Worm (Caenorhabditis elegans) whole organism, young adult: ENCODE measurements around the gene T20B12.5.

ENCODE experiments used
- B0336.3 ChIP-seq: fragments of 200-800 bp; sonication (Bioruptor generic); IDR thresholded peaks from 2 replicates; pipeline ENCODE4 v1.3.6; 2022; ENCODE audit warnings: missing genetic modification characterization, missing compliant biosample characterization
- C17E4.6 ChIP-seq: fragments of 200-800 bp; sonication (Bioruptor generic); IDR thresholded peaks from 2 replicates; pipeline ENCODE4 v1.3.6; 2022; ENCODE audit warnings: missing genetic modification reagents, missing genetic modification characterization, missing compliant biosample characterization
- F23B12.7 ChIP-seq: sonication (generic microtip); optimal IDR thresholded peaks from 2 replicates; lab custom pipeline; 2017; ENCODE audit warnings: missing genetic modification characterization, mild to moderate bottlenecking, missing compliant biosample characterization, antibody characterized with exemption, moderate library complexity; ENCODE audit not compliant: insufficient read depth
- F39B2.1 ChIP-seq: fragments of 200-800 bp; sonication (Bioruptor generic); IDR thresholded peaks from 2 replicates; pipeline ENCODE4 v1.3.6; 2022; ENCODE audit warnings: missing genetic modification reagents, missing genetic modification characterization, missing compliant biosample characterization
- F52B5.7 ChIP-seq: sonication (generic microtip); optimal IDR thresholded peaks from 2 replicates; lab custom pipeline; 2016; ENCODE audit warnings: mild to moderate bottlenecking, missing genetic modification characterization, missing compliant biosample characterization
- F55B11.4 ChIP-seq: sonication (generic microtip); optimal IDR thresholded peaks from 2 replicates; lab custom pipeline; 2016; ENCODE audit warnings: missing compliant biosample characterization, missing genetic modification characterization, borderline replicate concordance; ENCODE audit not compliant: insufficient read depth
- F57A8.1 ChIP-seq: fragments of 200-800 bp; sonication (Bioruptor generic); optimal IDR thresholded peaks from 2 replicates; lab custom pipeline; 2018; ENCODE audit warnings: mild to moderate bottlenecking, missing genetic modification characterization, moderate library complexity, missing compliant biosample characterization
- K11D2.4 ChIP-seq: fragments of 200-800 bp; sonication (Bioruptor generic); IDR thresholded peaks from 2 replicates; pipeline ENCODE4 v1.3.6; 2022; ENCODE audit warnings: missing genetic modification reagents, missing genetic modification characterization, missing compliant biosample characterization
- T26A5.8 ChIP-seq: sonication (generic microtip); optimal IDR thresholded peaks from 2 replicates; lab custom pipeline; 2016; ENCODE audit warnings: missing genetic modification characterization, missing compliant biosample characterization
- Y53F4B.3 ChIP-seq: fragments of 200-800 bp; sonication (Bioruptor generic); IDR thresholded peaks from 2 replicates; pipeline ENCODE4 v1.3.6; 2022; ENCODE audit warnings: missing genetic modification reagents, missing genetic modification characterization, missing compliant biosample characterization
- Y53G8AR.9 ChIP-seq: fragments of 200-800 bp; sonication (Bioruptor generic); conservative IDR thresholded peaks from 2 replicates; pipeline ENCODE4 v1.3.6; 2022; ENCODE audit warnings: missing genetic modification reagents, missing genetic modification characterization, missing compliant biosample characterization
- Y67H2A.10 ChIP-seq: fragments of 200-800 bp; sonication (Bioruptor generic); conservative IDR thresholded peaks from 2 replicates; pipeline ENCODE4 v1.3.6; 2022; ENCODE audit warnings: missing genetic modification reagents, missing genetic modification characterization, missing compliant biosample characterization
- Y79H2A.3 ChIP-seq: fragments of 200-800 bp; sonication (Bioruptor generic); conservative IDR thresholded peaks from 2 replicates; pipeline ENCODE4 v1.3.6; 2022; ENCODE audit warnings: missing genetic modification reagents, missing genetic modification characterization, missing compliant biosample characterization
- ZK185.1 ChIP-seq: sonication (generic microtip); optimal IDR thresholded peaks from 2 replicates; lab custom pipeline; 2016; ENCODE audit warnings: mild to moderate bottlenecking, missing genetic modification characterization, missing compliant biosample characterization; ENCODE audit not compliant: poor library complexity, severe bottlenecking
- atf-7 ChIP-seq: sonication (generic microtip); optimal IDR thresholded peaks from 2 replicates; lab custom pipeline; 2017; ENCODE audit warnings: mild to moderate bottlenecking, missing genetic modification characterization, missing compliant biosample characterization
- bed-1 ChIP-seq: fragments of 200-800 bp; sonication (Bioruptor generic); IDR thresholded peaks from 2 replicates; pipeline ENCODE4 v1.3.6; 2022; ENCODE audit warnings: missing genetic modification reagents, missing genetic modification characterization, missing compliant biosample characterization
- ceh-27 ChIP-seq: fragments of 200-800 bp; sonication (Bioruptor generic); optimal IDR thresholded peaks from 2 replicates; lab custom pipeline; 2018; ENCODE audit warnings: mild to moderate bottlenecking, missing genetic modification characterization, moderate library complexity, missing compliant biosample characterization
- ceh-58 ChIP-seq: fragments of 200-800 bp; sonication (Bioruptor generic); IDR thresholded peaks from 2 replicates; pipeline ENCODE4 v1.3.6; 2022; ENCODE audit warnings: missing genetic modification characterization, missing compliant biosample characterization
- ceh-79 ChIP-seq: sonication (generic microtip); optimal IDR thresholded peaks from 2 replicates; lab custom pipeline; 2017; ENCODE audit warnings: mild to moderate bottlenecking, missing genetic modification characterization, missing compliant biosample characterization
- chd-7 ChIP-seq: sonication (generic microtip); optimal IDR thresholded peaks from 2 replicates; lab custom pipeline; 2016; ENCODE audit warnings: mild to moderate bottlenecking, missing genetic modification characterization, moderate library complexity, missing compliant biosample characterization
- dox-1 ChIP-seq: fragments of 200-800 bp; sonication (Bioruptor generic); IDR thresholded peaks from 2 replicates; pipeline ENCODE4 v1.3.6; 2022; ENCODE audit warnings: missing genetic modification reagents, missing genetic modification characterization, missing compliant biosample characterization
- egrh-3 ChIP-seq: fragments of 200-800 bp; sonication (Bioruptor generic); IDR thresholded peaks from 2 replicates; pipeline ENCODE4 v1.3.6; 2022; ENCODE audit warnings: missing genetic modification reagents, missing genetic modification characterization, missing compliant biosample characterization
- ekl-4 ChIP-seq: fragments of 200-800 bp; sonication (Bioruptor generic); IDR thresholded peaks from 2 replicates; pipeline ENCODE4 v1.3.6; 2022; ENCODE audit warnings: missing genetic modification reagents, missing genetic modification characterization, missing compliant biosample characterization
- hlh-12 ChIP-seq: sonication (generic microtip); optimal IDR thresholded peaks from 2 replicates; lab custom pipeline; 2016; ENCODE audit warnings: missing genetic modification characterization, missing compliant biosample characterization
- hlh-26 ChIP-seq: fragments of 200-800 bp; sonication (Bioruptor generic); conservative IDR thresholded peaks from 2 replicates; pipeline ENCODE4 v1.3.6; 2022; ENCODE audit warnings: missing genetic modification reagents, missing genetic modification characterization, missing compliant biosample characterization
- let-607 ChIP-seq, 2 experiments: fragments of 200-800 bp in 1 of 2; sonication (Bioruptor generic) in 1 of 2; sonication (generic microtip) in 1 of 2; optimal IDR thresholded peaks; 2 replicates each; lab custom pipeline; 2016 to 2018; ENCODE audit warnings: mild to moderate bottlenecking in 2 of 2, missing compliant biosample characterization in 2 of 2, missing genetic modification characterization in 2 of 2, moderate library complexity in 2 of 2, missing genotype in 1 of 2
- lin-40 ChIP-seq: sonication (generic microtip); optimal IDR thresholded peaks from 2 replicates; lab custom pipeline; 2016; ENCODE audit warnings: missing genetic modification characterization, mild to moderate bottlenecking, missing compliant biosample characterization, missing genotype, missing genetic modification reagents
- lsl-1 ChIP-seq: fragments of 200-800 bp; sonication (Bioruptor generic); optimal IDR thresholded peaks from 2 replicates; lab custom pipeline; 2018; ENCODE audit warnings: mild to moderate bottlenecking, missing genetic modification characterization, moderate library complexity, missing compliant biosample characterization
- lsy-27 ChIP-seq: sonication (generic microtip); optimal IDR thresholded peaks from 2 replicates; lab custom pipeline; 2017; ENCODE audit warnings: missing genetic modification characterization, mild to moderate bottlenecking, missing compliant biosample characterization, antibody characterized with exemption, missing genotype, borderline replicate concordance; ENCODE audit not compliant: insufficient read depth
- madf-10 ChIP-seq: sonication (generic microtip); optimal IDR thresholded peaks from 2 replicates; lab custom pipeline; 2016; ENCODE audit warnings: mild to moderate bottlenecking, missing genetic modification characterization, missing compliant biosample characterization
- mcd-1 ChIP-seq: fragments of 200-800 bp; sonication (Bioruptor generic); IDR thresholded peaks from 2 replicates; pipeline ENCODE4 v1.3.6; 2022; ENCODE audit warnings: missing genetic modification reagents, missing genetic modification characterization, missing compliant biosample characterization
- mes-4 ChIP-seq: sonication (generic microtip); optimal IDR thresholded peaks from 2 replicates; lab custom pipeline; 2016; ENCODE audit warnings: missing genotype, missing genetic modification characterization, missing compliant biosample characterization
- nfya-2 ChIP-seq: fragments of 200-800 bp; sonication (Bioruptor generic); IDR thresholded peaks from 2 replicates; pipeline ENCODE4 v1.3.6; 2022; ENCODE audit warnings: missing genetic modification reagents, missing genetic modification characterization, missing compliant biosample characterization
- nhr-27 ChIP-seq: fragments of 200-800 bp; sonication (Bioruptor generic); optimal IDR thresholded peaks from 2 replicates; lab custom pipeline; 2018; ENCODE audit warnings: mild to moderate bottlenecking, missing genetic modification characterization, moderate library complexity, missing compliant biosample characterization
- nhr-80 ChIP-seq: sonication (generic microtip); optimal IDR thresholded peaks from 2 replicates; lab custom pipeline; 2016; ENCODE audit warnings: missing genetic modification characterization, missing compliant biosample characterization
- nhr-90 ChIP-seq: sonication (generic microtip); optimal IDR thresholded peaks from 2 replicates; lab custom pipeline; 2016; ENCODE audit warnings: missing genotype, mild to moderate bottlenecking, missing genetic modification characterization, missing compliant biosample characterization
- rec-8 ChIP-seq, 2 experiments: sonication (generic microtip); optimal IDR thresholded peaks; 2 replicates each; lab custom pipeline; 2016; ENCODE audit warnings: mild to moderate bottlenecking in 2 of 2, missing genetic modification characterization in 2 of 2, missing genetic modification reagents in 2 of 2, missing genotype in 2 of 2, missing biosample characterization in 1 of 2, missing compliant biosample characterization in 1 of 2, moderate library complexity in 1 of 2
- repo-1 ChIP-seq: sonication (generic microtip); optimal IDR thresholded peaks from 2 replicates; lab custom pipeline; 2017; ENCODE audit warnings: mild to moderate bottlenecking, missing genetic modification characterization, missing compliant biosample characterization
- rpc-1 ChIP-seq, 2 experiments: fragments of 150-350 bp in 1 of 2; sonication (generic microtip) in 1 of 2; optimal IDR thresholded peaks; 2 replicates each; lab custom pipeline; 2014 to 2018; ENCODE audit warnings: missing biosample characterization in 1 of 2, missing genetic modification characterization in 1 of 2, missing genetic modification reagents in 1 of 2, missing genotype in 1 of 2
- snpc-1.1 ChIP-seq: sonication (generic microtip); optimal IDR thresholded peaks from 2 replicates; lab custom pipeline; 2017; ENCODE audit warnings: missing genetic modification characterization, mild to moderate bottlenecking, missing compliant biosample characterization, antibody characterized with exemption, moderate library complexity, missing genotype, missing genetic modification reagents; ENCODE audit not compliant: insufficient read depth
- snpc-4 ChIP-seq, 5 experiments: fragments of 150-350 bp in 1 of 5; sonication (generic microtip) in 4 of 5; optimal IDR thresholded peaks; 2 replicates each; lab custom pipeline; 2014 to 2018; ENCODE audit warnings: missing genetic modification characterization in 5 of 5, missing biosample characterization in 3 of 5, antibody characterized with exemption in 2 of 5, mild to moderate bottlenecking in 2 of 5, missing compliant biosample characterization in 2 of 5, missing genotype in 2 of 5, moderate library complexity in 2 of 5, missing genetic modification reagents in 1 of 5
- somi-1 ChIP-seq: fragments of 200-800 bp; sonication (Bioruptor generic); optimal IDR thresholded peaks from 2 replicates; lab custom pipeline; 2018; ENCODE audit warnings: mild to moderate bottlenecking, missing genetic modification characterization, missing compliant biosample characterization
- unc-130 ChIP-seq: sonication (generic microtip); optimal IDR thresholded peaks from 2 replicates; lab custom pipeline; 2016; ENCODE audit warnings: missing genetic modification reagents, missing genetic modification characterization, missing compliant biosample characterization
- ztf-22 ChIP-seq: fragments of 200-800 bp; sonication (Bioruptor generic); optimal IDR thresholded peaks from 2 replicates; lab custom pipeline; 2018; ENCODE audit warnings: mild to moderate bottlenecking, missing genetic modification characterization, moderate library complexity, missing compliant biosample characterization
- ztf-26 ChIP-seq: sonication (generic microtip); optimal IDR thresholded peaks from 2 replicates; lab custom pipeline; 2017; ENCODE audit warnings: missing genetic modification characterization, missing compliant biosample characterization
- ztf-28 ChIP-seq: fragments of 200-800 bp; sonication (Bioruptor generic); IDR thresholded peaks from 2 replicates; pipeline ENCODE4 v1.3.6; 2022; ENCODE audit warnings: missing genetic modification reagents, missing genetic modification characterization, missing compliant biosample characterization

The T20B12.5 gene

DNA sequence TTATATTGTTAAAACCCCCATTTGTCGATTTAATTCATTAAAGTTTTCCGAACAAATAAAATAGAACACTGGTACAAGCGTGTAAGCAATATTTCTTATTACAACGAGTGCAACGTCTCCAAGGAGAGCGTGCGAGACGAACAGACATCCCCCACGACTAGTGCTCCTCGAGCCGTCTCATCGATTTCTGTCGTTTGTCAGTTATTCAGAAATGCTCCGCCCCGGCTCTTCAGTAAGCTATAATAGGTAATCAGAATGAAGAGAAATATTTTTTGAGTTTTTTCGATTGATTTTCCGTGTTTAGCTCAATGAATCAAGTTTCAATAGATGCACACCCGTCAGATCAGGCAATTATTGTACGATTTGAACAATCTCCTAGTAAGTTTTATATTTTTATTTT, 28.2 kb downstream of the T20B12.5 start, which contains the start of gene kap-1 (continued):
- TF ChIP-seq hlh-12 (tag; lab: Kevin White, UChicago) (no peak), lsl-1 (GFP tag; lab: Kevin White, UChicago) (no peak), egrh-3 (GFP tag; lab: Robert Waterston, UW) (no peak), ekl-4 (GFP tag; lab: Robert Waterston, UW) (peak; percentile 51; the same call in 1 of the 2 replicates), F23B12.7 (tag; lab: Kevin White, UChicago) (no peak), nhr-80 (no peak), snpc-4 (GFP tag; optimal IDR thresholded peaks at IDR 0.05; lab: Kevin White, UChicago) (peak; percentile 18), snpc-4 (tag; optimal IDR thresholded peaks at IDR 0.05; lab: Kevin White, UChicago) (peak in 1 of 4 experiments; percentile 42), Y67H2A.10 (GFP tag; lab: Robert Waterston, UW) (no peak), F52B5.7 (peak; percentile 76), lin-40 (tag; lab: Kevin White, UChicago) (no peak), madf-10 (tag; lab: Kevin White, UChicago) (no peak), rpc-1 (optimal IDR thresholded peaks at IDR 0.05; lab: Kevin White, UChicago) (no peak), rpc-1 (tag; optimal IDR thresholded peaks at IDR 0.05; lab: Kevin White, UChicago) (no peak), chd-7 (tag; lab: Kevin White, UChicago) (peak; percentile 72), unc-130 (no peak), C17E4.6 (GFP tag; lab: Robert Waterston, UW) (no peak), atf-7 (tag; lab: Kevin White, UChicago) (peak; percentile 43), T26A5.8 (tag; lab: Kevin White, UChicago) (peak; percentile 20), lsy-27 (tag; lab: Kevin White, UChicago) (no peak), nhr-90 (tag; lab: Kevin White, UChicago) (peak; percentile 15), ceh-27 (GFP tag; lab: Kevin White, UChicago) (no peak), hlh-26 (GFP tag; lab: Robert Waterston, UW) (0 out of 2 replicates have a peak, but pooled peaks have one; percentile 32), somi-1 (GFP tag; lab: Kevin White, UChicago) (no peak), mcd-1 (GFP tag; lab: Robert Waterston, UW) (peak; percentile 44), ztf-28 (GFP tag; lab: Robert Waterston, UW) (no peak), mes-4 (tag; lab: Kevin White, UChicago) (peak; percentile 34), dox-1 (GFP tag; lab: Robert Waterston, UW) (0 out of 2 replicates have a peak, but pooled peaks have one; percentile 25), snpc-1.1 (tag; lab: Kevin White, UChicago) (no peak), ztf-22 (GFP tag; lab: Kevin White, UChicago) (peak; percentile 25), ZK185.1 (tag; lab: Kevin White, UChicago) (no peak), F57A8.1 (GFP tag; lab: Kevin White, UChicago) (no peak), F55B11.4 (tag; lab: Kevin White, UChicago) (no peak), bed-1 (no peak), rec-8 (tag; optimal IDR thresholded peaks at IDR 0.05; lab: Kevin White, UChicago) (no peak), Y53F4B.3 (GFP tag; lab: Robert Waterston, UW) (no peak), F39B2.1 (GFP tag; lab: Robert Waterston, UW) (no peak), nhr-27 (tag; lab: Kevin White, UChicago) (no peak), ztf-26 (tag; lab: Kevin White, UChicago) (no peak), K11D2.4 (GFP tag; lab: Robert Waterston, UW) (0 out of 2 replicates have a peak, but pooled peaks have one; percentile 9), repo-1 (tag; lab: Kevin White, UChicago) (peak; percentile 73), Y53G8AR.9 (GFP tag; lab: Robert Waterston, UW) (no peak; the same call in 1 of the 2 replicates), ceh-79 (tag; lab: Kevin White, UChicago) (peak; percentile 21), Y79H2A.3 (no peak), B0336.3 (peak; percentile 86), nfya-2 (GFP tag; lab: Robert Waterston, UW) (no peak), ceh-58 (GFP tag; lab: Robert Waterston, UW) (no peak), let-607 (tag; optimal IDR thresholded peaks at IDR 0.05; lab: Kevin White, UChicago) (peak in 1 of 2 experiments; percentile 4)
